Worm (Caenorhabditis elegans) whole organism, mixed stage, embryonic: ENCODE data around the gene fbxb-117.

ENCODE experiments used
- bed-3 ChIP-seq: fragments of 200-800 bp; sonication (Bioruptor generic); optimal IDR thresholded peaks from 3 replicates; lab custom pipeline; 2018; ENCODE audit warnings: mild to moderate bottlenecking, missing genetic modification characterization, moderate library complexity, missing compliant biosample characterization
- blmp-1 ChIP-seq: fragments of 150-350 bp; optimal IDR thresholded peaks from 2 replicates; lab custom pipeline; 2014; ENCODE audit warnings: missing biosample characterization, missing genetic modification characterization
- ceh-39 ChIP-seq: fragments of 150-350 bp; optimal IDR thresholded peaks from 2 replicates; lab custom pipeline; 2014; ENCODE audit warnings: missing biosample characterization, missing genetic modification characterization
- ceh-43 ChIP-seq: fragments of 200-800 bp; sonication (Bioruptor generic); optimal IDR thresholded peaks from 2 replicates; lab custom pipeline; 2018; ENCODE audit warnings: mild to moderate bottlenecking, missing genetic modification characterization, moderate library complexity, missing compliant biosample characterization
- ces-1 ChIP-seq: fragments of 150-350 bp; optimal IDR thresholded peaks from 2 replicates; lab custom pipeline; 2014; ENCODE audit warnings: missing biosample characterization, missing genetic modification reagents, missing genetic modification characterization
- cnd-1 ChIP-seq: fragments of 200-800 bp; sonication (Bioruptor generic); optimal IDR thresholded peaks from 2 replicates; lab custom pipeline; 2018; ENCODE audit warnings: mild to moderate bottlenecking, missing genetic modification characterization, missing compliant biosample characterization
- drap-1 ChIP-seq: fragments of 200-800 bp; sonication (Bioruptor generic); optimal IDR thresholded peaks from 3 replicates; lab custom pipeline; 2018; ENCODE audit warnings: mild to moderate bottlenecking, missing genetic modification characterization, missing compliant biosample characterization
- elt-1 ChIP-seq: sonication (generic microtip); optimal IDR thresholded peaks from 2 replicates; lab custom pipeline; 2017; ENCODE audit warnings: missing genetic modification characterization, mild to moderate bottlenecking, missing compliant biosample characterization, antibody characterized with exemption, moderate library complexity, borderline replicate concordance; ENCODE audit not compliant: insufficient read depth
- elt-3 ChIP-seq: fragments of 150-350 bp; optimal IDR thresholded peaks from 2 replicates; lab custom pipeline; 2014; ENCODE audit warnings: missing biosample characterization, missing genetic modification characterization
- flh-1 ChIP-seq: fragments of 200-800 bp; sonication (Bioruptor generic); optimal IDR thresholded peaks from 2 replicates; lab custom pipeline; 2018; ENCODE audit warnings: mild to moderate bottlenecking, missing genetic modification characterization, moderate library complexity, missing compliant biosample characterization
- hlh-1 ChIP-seq: fragments of 150-350 bp; optimal IDR thresholded peaks from 2 replicates; lab custom pipeline; 2014; ENCODE audit warnings: missing biosample characterization, missing genetic modification reagents, missing genetic modification characterization
- lin-13 ChIP-seq: fragments of 150-350 bp; optimal IDR thresholded peaks from 2 replicates; lab custom pipeline; 2014; ENCODE audit warnings: missing biosample characterization, missing genetic modification characterization
- lin-32 ChIP-seq: fragments of 200-800 bp; sonication (Bioruptor generic); optimal IDR thresholded peaks from 2 replicates; lab custom pipeline; 2018; ENCODE audit warnings: mild to moderate bottlenecking, missing genetic modification characterization, missing compliant biosample characterization
- lsy-2 ChIP-seq: fragments of 150-350 bp; optimal IDR thresholded peaks from 2 replicates; lab custom pipeline; 2014; ENCODE audit warnings: missing biosample characterization, missing genetic modification characterization
- mab-5 ChIP-seq: fragments of 150-350 bp; optimal IDR thresholded peaks from 2 replicates; lab custom pipeline; 2014; ENCODE audit warnings: missing biosample characterization, missing genetic modification characterization
- mep-1 ChIP-seq: fragments of 150-350 bp; optimal IDR thresholded peaks from 2 replicates; lab custom pipeline; 2017; ENCODE audit warnings: missing biosample characterization, missing genetic modification reagents, missing genetic modification characterization, inconsistent platforms
- mls-2 ChIP-seq: sonication (generic microtip); optimal IDR thresholded peaks from 2 replicates; lab custom pipeline; 2016; ENCODE audit warnings: mild to moderate bottlenecking, missing genetic modification characterization, moderate library complexity, missing compliant biosample characterization
- nhr-12 ChIP-seq: fragments of 150-350 bp; optimal IDR thresholded peaks from 2 replicates; lab custom pipeline; 2014; ENCODE audit warnings: missing biosample characterization, missing genetic modification characterization
- nhr-2 ChIP-seq: fragments of 150-350 bp; optimal IDR thresholded peaks from 2 replicates; lab custom pipeline; 2014; ENCODE audit warnings: missing biosample characterization, missing genetic modification characterization
- nhr-237 ChIP-seq: fragments of 150-350 bp; optimal IDR thresholded peaks from 2 replicates; lab custom pipeline; 2014; ENCODE audit warnings: missing biosample characterization, missing genetic modification characterization
- nhr-28 ChIP-seq: fragments of 150-350 bp; optimal IDR thresholded peaks from 2 replicates; lab custom pipeline; 2014; ENCODE audit warnings: missing biosample characterization, missing genetic modification characterization
- nhr-76 ChIP-seq: sonication (generic microtip); optimal IDR thresholded peaks from 2 replicates; lab custom pipeline; 2017; ENCODE audit warnings: missing biosample characterization, missing genetic modification characterization
- pha-4 ChIP-seq: fragments of 150-350 bp; optimal IDR thresholded peaks from 2 replicates; lab custom pipeline; 2018; ENCODE audit warnings: missing biosample characterization, missing genetic modification reagents, missing genetic modification characterization
- sem-2 ChIP-seq: fragments of 200-800 bp; sonication (Bioruptor generic); optimal IDR thresholded peaks from 2 replicates; lab custom pipeline; 2018; ENCODE audit warnings: mild to moderate bottlenecking, missing genetic modification characterization, missing compliant biosample characterization
- snpc-4 ChIP-seq: fragments of 150-350 bp; optimal IDR thresholded peaks from 2 replicates; lab custom pipeline; 2014; ENCODE audit warnings: missing biosample characterization, missing genetic modification characterization
- sptf-1 ChIP-seq: sonication (generic microtip); optimal IDR thresholded peaks from 2 replicates; lab custom pipeline; 2017; ENCODE audit warnings: mild to moderate bottlenecking, missing genetic modification characterization, moderate library complexity, missing compliant biosample characterization
- tbx-8 ChIP-seq: fragments of 200-800 bp; sonication (Bioruptor generic); optimal IDR thresholded peaks from 2 replicates; lab custom pipeline; 2018; ENCODE audit warnings: mild to moderate bottlenecking, missing genetic modification characterization, moderate library complexity, missing compliant biosample characterization
- unc-120 ChIP-seq: sonication (generic microtip); optimal IDR thresholded peaks from 2 replicates; lab custom pipeline; 2017; ENCODE audit warnings: missing genetic modification characterization, missing compliant biosample characterization; ENCODE audit not compliant: poor library complexity, severe bottlenecking
- unc-39 ChIP-seq: fragments of 150-350 bp; optimal IDR thresholded peaks from 2 replicates; lab custom pipeline; 2014; ENCODE audit warnings: missing biosample characterization, missing genetic modification characterization
- unc-62 ChIP-seq: fragments of 150-350 bp; optimal IDR thresholded peaks from 2 replicates; lab custom pipeline; 2014; ENCODE audit warnings: missing biosample characterization, missing genetic modification reagents, missing genetic modification characterization
- zip-8 ChIP-seq: fragments of 150-350 bp; optimal IDR thresholded peaks from 2 replicates; lab custom pipeline; 2014; ENCODE audit warnings: missing biosample characterization, missing genetic modification characterization
- ztf-11 ChIP-seq: fragments of 150-350 bp; optimal IDR thresholded peaks from 2 replicates; lab custom pipeline; 2014; ENCODE audit warnings: missing biosample characterization, missing genetic modification characterization

fbxb-117 gene

DNA sequence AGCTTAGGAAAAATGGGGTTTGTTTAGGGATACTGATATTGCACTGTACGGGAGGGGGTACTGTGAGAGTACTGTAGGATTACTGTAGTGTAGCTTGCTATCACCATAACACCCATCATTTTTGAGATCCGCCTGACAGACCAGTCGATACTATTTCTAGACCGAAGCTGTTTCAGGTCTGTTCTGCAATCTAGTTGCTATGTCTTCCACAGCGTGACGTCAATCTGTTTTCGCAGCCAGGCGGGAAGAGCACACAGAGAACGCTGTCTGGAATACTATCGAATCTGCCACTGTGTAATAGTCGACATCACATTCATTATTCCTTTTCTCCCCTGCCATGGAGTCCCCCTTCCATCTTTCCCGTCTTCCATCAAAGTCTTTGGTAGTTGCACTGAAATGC is 30.6 kb upstream of the fbxb-117 start, which contains the start of gene F21D9.11:
F21D9.11 (plus strand) TSS at position 301 of the 400 bp plus-strand sequence.
- TF ChIP-seq blmp-1 (tag; lab: Kevin White, UChicago), result no peak
- TF ChIP-seq unc-39 (tag; lab: Kevin White, UChicago), result no peak
- no peak for TF ChIP-seq ces-1 (GFP tag; lab: Kevin White, UChicago)
- no peak for TF ChIP-seq mab-5 (tag; lab: Kevin White, UChicago)
- TF ChIP-seq lin-13 (tag; lab: Kevin White, UChicago), result no peak
- TF ChIP-seq snpc-4 (tag; lab: Kevin White, UChicago), result no peak

- TF ChIP-seq lin-32 (GFP tag; lab: Kevin White, UChicago) (no peak), ceh-43 (GFP tag; lab: Kevin White, UChicago) (no peak), mep-1 (tag; lab: Kevin White, UChicago) (no peak), zip-8 (no peak), pha-4 (no peak), hlh-1 (tag; lab: Kevin White, UChicago) (no peak)
Measured at ce11 chrV:19253520-19253919, 28.9 kb upstream of the fbxb-117 start, which contains the start of gene F21D9.4. Gene F21D9.4, plus strand, starts transcription at chrV:19253820.

- no peak for TF ChIP-seq snpc-4 (tag; lab: Kevin White, UChicago)
- no peak for TF ChIP-seq unc-62
- no peak for TF ChIP-seq bed-3 (GFP tag; lab: Kevin White, UChicago)
- TF ChIP-seq zip-8, result no peak
- TF ChIP-seq flh-1, result no peak
- no peak for TF ChIP-seq mep-1 (tag; lab: Kevin White, UChicago)
- no peak for TF ChIP-seq tbx-8 (GFP tag; lab: Kevin White, UChicago)
- TF ChIP-seq hlh-1 (tag; lab: Kevin White, UChicago), result no peak
- no peak for TF ChIP-seq sptf-1 (tag; lab: Kevin White, UChicago)
- no peak for TF ChIP-seq nhr-28 (tag; lab: Kevin White, UChicago)
- no peak for TF ChIP-seq nhr-237
- no peak for TF ChIP-seq sem-2 (GFP tag; lab: Kevin White, UChicago)
- no peak for TF ChIP-seq blmp-1 (tag; lab: Kevin White, UChicago)
- no peak for TF ChIP-seq ceh-43 (GFP tag; lab: Kevin White, UChicago)
- TF ChIP-seq mab-5 (tag; lab: Kevin White, UChicago), result no peak
- TF ChIP-seq ceh-39 (tag; lab: Kevin White, UChicago), result no peak
- no peak for TF ChIP-seq nhr-12
- TF ChIP-seq ztf-11, result no peak
- TF ChIP-seq lsy-2 (tag; lab: Kevin White, UChicago), result no peak
Measured at ce11 chrV:19257653-19258052, 24.8 kb upstream of the fbxb-117 start, which contains the start of gene F21D9.3. Gene F21D9.3, minus strand, starts transcription at chrV:19257753.

DNA sequence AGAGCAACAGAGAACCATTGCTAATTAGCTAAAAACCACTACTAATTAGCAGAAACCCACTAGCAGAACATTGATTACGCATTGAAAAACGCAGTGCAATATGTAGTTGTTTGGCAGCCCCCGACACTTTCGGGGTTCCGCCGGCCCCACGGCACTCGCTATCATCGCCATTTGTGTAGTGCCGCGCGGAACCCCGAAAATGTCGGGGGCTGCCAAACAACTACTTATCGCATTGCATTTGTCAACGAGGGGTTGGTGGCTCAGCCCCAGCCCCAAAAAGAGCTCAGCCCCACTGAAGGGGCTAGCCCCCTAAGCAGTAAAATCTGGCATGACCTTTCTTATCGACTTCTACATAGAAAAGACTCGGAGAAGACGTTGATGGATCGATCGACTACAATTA is 23.0 kb upstream of the fbxb-117 start:
- no peak for TF ChIP-seq ces-1 (GFP tag; lab: Kevin White, UChicago)
- no peak for TF ChIP-seq drap-1 (GFP tag; lab: Kevin White, UChicago)
- TF ChIP-seq lin-13 (tag; lab: Kevin White, UChicago), result no peak
- TF ChIP-seq elt-1 (tag; lab: Kevin White, UChicago), result no peak
- TF ChIP-seq bed-3 (GFP tag; lab: Kevin White, UChicago), result no peak
- TF ChIP-seq unc-39 (tag; lab: Kevin White, UChicago), result no peak
- TF ChIP-seq flh-1, result no peak
- no peak for TF ChIP-seq mab-5 (tag; lab: Kevin White, UChicago)
- no peak for TF ChIP-seq nhr-12
- TF ChIP-seq lin-32 (GFP tag; lab: Kevin White, UChicago), result no peak
- TF ChIP-seq sptf-1 (tag; lab: Kevin White, UChicago), result no peak
- no peak for TF ChIP-seq ceh-39 (tag; lab: Kevin White, UChicago)
- no peak for TF ChIP-seq mls-2
- TF ChIP-seq nhr-2, result no peak
- no peak for TF ChIP-seq tbx-8 (GFP tag; lab: Kevin White, UChicago)
- TF ChIP-seq unc-120 (tag; lab: Kevin White, UChicago), result no peak
- TF ChIP-seq nhr-237, result no peak
- TF ChIP-seq nhr-76, result no peak
- TF ChIP-seq, all 35 proteins: peak for 0

DNA sequence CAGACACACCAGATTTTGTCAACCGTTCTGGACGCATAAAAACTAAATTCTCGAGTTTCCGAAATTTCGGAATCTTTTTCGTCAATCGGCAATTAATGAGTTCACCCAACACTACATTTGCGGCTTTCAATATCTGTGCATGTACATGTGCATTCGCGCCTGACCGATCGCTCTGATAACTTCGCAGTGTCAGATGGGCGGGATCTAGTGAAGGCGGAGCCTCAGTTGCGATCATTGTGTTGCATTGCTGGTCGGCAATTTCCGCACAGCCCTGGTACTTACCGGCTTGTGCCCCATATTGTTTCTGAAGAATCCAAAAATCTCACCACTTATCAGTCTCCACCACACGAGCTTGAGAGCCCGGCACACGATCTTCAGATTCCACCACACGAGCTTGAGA is 21.7 kb upstream of the fbxb-117 start:
- TF ChIP-seq elt-3 (no peak), ztf-11 (no peak), nhr-28 (tag; lab: Kevin White, UChicago) (no peak), lin-32 (GFP tag; lab: Kevin White, UChicago) (no peak), cnd-1 (tag; lab: Kevin White, UChicago) (no peak), elt-1 (tag; lab: Kevin White, UChicago) (no peak), sem-2 (GFP tag; lab: Kevin White, UChicago) (no peak), pha-4 (no peak), snpc-4 (tag; lab: Kevin White, UChicago) (no peak)
- TF ChIP-seq, all 35 proteins: peak for 0
